Worm (Caenorhabditis elegans) whole organism, mixed stage, embryonic: ENCODE measurements around the gene cpg-19.

Experiments
- blmp-1 ChIP-seq: fragments of 150-350 bp; optimal IDR thresholded peaks from 2 replicates; lab custom pipeline; 2014; ENCODE audit warnings: missing biosample characterization, missing genetic modification characterization
- flh-1 ChIP-seq: fragments of 200-800 bp; sonication (Bioruptor generic); optimal IDR thresholded peaks from 2 replicates; lab custom pipeline; 2018; ENCODE audit warnings: mild to moderate bottlenecking, missing genetic modification characterization, moderate library complexity, missing compliant biosample characterization
- lsy-2 ChIP-seq: fragments of 150-350 bp; optimal IDR thresholded peaks from 2 replicates; lab custom pipeline; 2014; ENCODE audit warnings: missing biosample characterization, missing genetic modification characterization
- nhr-2 ChIP-seq: fragments of 150-350 bp; optimal IDR thresholded peaks from 2 replicates; lab custom pipeline; 2014; ENCODE audit warnings: missing biosample characterization, missing genetic modification characterization

- TF ChIP-seq blmp-1 (tag; lab: Kevin White, UChicago) = no peak
- TF ChIP-seq nhr-2 = no peak
- TF ChIP-seq flh-1 (GFP tag; lab: Kevin White, UChicago) = no peak
- no peak for TF ChIP-seq lsy-2 (tag; lab: Kevin White, UChicago)
These were observed 36.7 kb downstream of the cpg-19 start for ce11 chrX:16658309-16658708.
